Worm (Caenorhabditis elegans): ENCODE data around the gene Y113G7B.28.
A peak's percentile ranks its signal among the peaks of the same experiment; 100 is the strongest.

The Y113G7B.28 gene

ce11 chrV:20237429-20237828 lies 41.6 kb downstream of the Y113G7B.28 start, which contains the start of gene sld-5:
Gene sld-5 (minus strand): TSS chrV:20237745.
- TF ChIP-seq nhr-90 (tag; optimal IDR thresholded peaks at IDR 0.05) (no peak), mel-28 (tag; optimal IDR thresholded peaks at IDR 0.05; ENCODE audit: borderline replicate concordance) (no peak), efl-1 (GFP tag; optimal IDR thresholded peaks at IDR 0.05) (no peak), unc-62 (GFP tag; optimal IDR thresholded peaks at IDR 0.05) (no peak), ceh-91 (GFP tag; IDR thresholded peaks at IDR 0.05) (no peak), Y67H2A.10 (GFP tag; conservative IDR thresholded peaks at IDR 0.05) (no peak)

DNA sequence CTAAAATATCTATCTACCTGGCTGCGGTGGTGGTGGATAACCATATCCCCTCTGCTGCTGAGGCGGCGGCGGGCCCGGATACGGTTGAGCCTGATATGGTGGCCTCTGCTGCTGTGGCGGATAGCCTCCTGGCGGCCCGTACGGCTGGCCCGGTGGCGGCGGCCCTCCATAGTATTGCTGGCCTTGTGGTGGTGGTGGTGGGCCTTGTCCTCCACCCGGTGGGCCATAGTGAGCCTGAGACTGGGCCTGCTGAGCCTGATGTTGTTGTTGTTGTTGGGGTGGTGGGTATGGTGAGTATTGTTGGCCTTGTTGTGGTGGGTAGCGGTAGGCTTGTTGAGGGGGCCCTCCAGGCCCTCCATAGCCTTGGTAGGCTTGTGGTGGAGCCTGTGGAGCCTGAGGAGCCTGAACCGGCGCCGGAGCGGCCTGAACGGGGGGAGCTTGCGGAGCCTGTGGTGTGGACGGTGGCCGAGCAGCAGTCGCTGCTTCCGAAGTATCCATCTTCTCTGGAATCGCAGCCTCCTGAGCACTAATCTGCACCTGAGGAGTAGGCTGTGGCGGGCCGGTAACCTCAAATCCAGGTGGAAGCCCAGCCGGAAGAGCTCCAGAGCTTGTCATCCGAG lies 45.6 kb downstream of the Y113G7B.28 start:
- TF ChIP-seq akir-1 (GFP tag; optimal IDR thresholded peaks at IDR 0.05): no peak
- peak; percentile 83 for TF ChIP-seq zfh-2 (GFP tag; conservative IDR thresholded peaks at IDR 0.05)
- TF ChIP-seq F37B4.10 (GFP tag; IDR thresholded peaks at IDR 0.05): no peak
- no peak for TF ChIP-seq F22D6.2 (tag; optimal IDR thresholded peaks at IDR 0.05)
- TF ChIP-seq F55B11.4 (tag; optimal IDR thresholded peaks at IDR 0.05; ENCODE audit: borderline replicate concordance, insufficient read depth): no peak
- TF ChIP-seq nfya-2 (GFP tag; IDR thresholded peaks at IDR 0.05): no peak
- peak; percentile 62 for TF ChIP-seq fkh-3 (tag; optimal IDR thresholded peaks at IDR 0.05)
- no peak for TF ChIP-seq xnd-1 (tag; optimal IDR thresholded peaks at IDR 0.05)
- TF ChIP-seq ztf-25 (GFP tag; IDR thresholded peaks at IDR 0.05): no peak
- TF ChIP-seq sdz-38 (tag; optimal IDR thresholded peaks at IDR 0.05): no peak
- 0 out of 2 replicates have a peak, but pooled peaks have one; percentile 18 for TF ChIP-seq lin-26 (GFP tag; IDR thresholded peaks at IDR 0.05)
- TF ChIP-seq snpc-1.3 (tag; optimal IDR thresholded peaks at IDR 0.05; ENCODE audit: insufficient read depth): no peak
- peak; percentile 90 for TF ChIP-seq egrh-3 (GFP tag; IDR thresholded peaks at IDR 0.05)
- no peak for TF ChIP-seq ccch-3 (GFP tag; optimal IDR thresholded peaks at IDR 0.05)
- 0 out of 2 replicates have a peak, but pooled peaks have one; percentile 44 for TF ChIP-seq ztf-28 (GFP tag; IDR thresholded peaks at IDR 0.05)
- no peak for TF ChIP-seq ceh-40 (GFP tag; IDR thresholded peaks at IDR 0.05)
- no peak for TF ChIP-seq Y95B8A.8 (GFP tag; IDR thresholded peaks at IDR 0.05)
- no peak for TF ChIP-seq lin-54 (GFP tag; optimal IDR thresholded peaks at IDR 0.05)
- no peak for TF ChIP-seq zim-3 (tag; optimal IDR thresholded peaks at IDR 0.05)
- 0 out of 2 replicates have a peak, but pooled peaks have one; percentile 19 for TF ChIP-seq B0336.3 (GFP tag; IDR thresholded peaks at IDR 0.05)
- no peak for TF ChIP-seq ekl-4 (GFP tag; IDR thresholded peaks at IDR 0.05)
- TF ChIP-seq snpc-1.1 (tag; optimal IDR thresholded peaks at IDR 0.05; ENCODE audit: insufficient read depth): no peak
- peak; percentile 6 for TF ChIP-seq chd-7 (tag; optimal IDR thresholded peaks at IDR 0.05)
- no peak for TF ChIP-seq hmg-1.2 (GFP tag; IDR thresholded peaks at IDR 0.05)
- TF ChIP-seq nfyb-1 (GFP tag; IDR thresholded peaks at IDR 0.05): 0 out of 2 replicates have a peak, but pooled peaks have one; percentile 18
- TF ChIP-seq Y79H2A.3 (GFP tag; conservative IDR thresholded peaks at IDR 0.05): no peak
